Worm (Caenorhabditis elegans) whole organism, late embryonic: ENCODE measurements around the gene arrd-26.

Source experiments
- ama-1 ChIP-seq: fragments of 150-350 bp; optimal IDR thresholded peaks from 2 replicates; lab custom pipeline; 2014
- ets-4 ChIP-seq: sonication (generic microtip); optimal IDR thresholded peaks from 2 replicates; lab custom pipeline; 2016; ENCODE audit warnings: missing genetic modification characterization, missing compliant biosample characterization
- fkh-10 ChIP-seq: fragments of 150-350 bp; optimal IDR thresholded peaks from 2 replicates; lab custom pipeline; 2014; ENCODE audit warnings: missing biosample characterization, missing genetic modification reagents, missing genetic modification characterization
- pha-4 ChIP-seq: fragments of 150-350 bp; optimal IDR thresholded peaks from 2 replicates; lab custom pipeline; 2018; ENCODE audit warnings: missing biosample characterization, missing genetic modification reagents, missing genetic modification characterization
- pros-1 ChIP-seq: fragments of 150-350 bp; optimal IDR thresholded peaks from 2 replicates; lab custom pipeline; 2014; ENCODE audit warnings: missing biosample characterization, missing genetic modification reagents, missing genetic modification characterization
- zip-5 ChIP-seq: sonication (generic microtip); optimal IDR thresholded peaks from 2 replicates; lab custom pipeline; 2016; ENCODE audit warnings: missing genetic modification characterization, missing compliant biosample characterization

DNA sequence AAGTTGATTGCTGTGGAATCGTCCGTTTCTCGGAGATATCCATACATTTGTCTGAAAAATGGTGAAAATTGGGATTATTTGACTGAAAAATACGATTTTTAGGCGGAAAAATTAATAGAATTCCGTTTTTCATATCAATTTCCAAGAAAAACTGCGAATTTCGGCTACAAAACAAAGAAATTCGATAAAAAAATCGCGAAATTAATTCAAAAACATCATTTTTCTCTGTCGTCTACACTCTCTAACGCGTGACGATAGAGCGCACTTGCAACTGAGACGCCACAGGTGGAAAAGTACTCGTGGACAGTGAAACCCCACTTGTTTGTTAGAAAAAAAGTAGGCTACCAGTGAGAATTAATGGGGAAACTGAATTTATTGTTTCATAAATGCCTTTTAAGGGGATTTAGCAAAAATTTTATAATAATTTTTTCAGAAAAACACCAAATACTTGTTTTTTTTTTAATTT lies 33.0 kb upstream of the arrd-26 start, which contains the start of gene cpsf-1:
- TF ChIP-seq pros-1, result no peak
- no peak for TF ChIP-seq fkh-10
- TF ChIP-seq pha-4, result no peak
- TF ChIP-seq zip-5, result peak; percentile 87
- TF ChIP-seq ama-1 (lab: Kevin White, UChicago), result no peak
- TF ChIP-seq ets-4 (tag; lab: Kevin White, UChicago), result peak; percentile 87
